Worm (Caenorhabditis elegans): ENCODE results near the gene M79.2.
A peak's percentile ranks its signal among the peaks of the same experiment; 100 is the strongest.

Gene M79.2

ce11 chrX:10596420-10596907, 32.1 kb downstream of the M79.2 start (continued):
- TF ChIP-seq rnt-1 (tag; optimal IDR thresholded peaks at IDR 0.05) (no peak), skn-1 (tag; optimal IDR thresholded peaks at IDR 0.05) (no peak), ces-1 (GFP tag; optimal IDR thresholded peaks at IDR 0.05) (no peak), alr-1 (tag; optimal IDR thresholded peaks at IDR 0.05; ENCODE audit: borderline replicate concordance) (no peak), F16B12.6 (tag; optimal IDR thresholded peaks at IDR 0.05) (no peak), tlp-1 (tag; optimal IDR thresholded peaks at IDR 0.05) (no peak), elt-2 (tag; optimal IDR thresholded peaks at IDR 0.05) (no peak), ceh-88 (GFP tag; IDR thresholded peaks at IDR 0.05) (no peak), ceh-8 (GFP tag; optimal IDR thresholded peaks at IDR 0.05) (no peak), nhr-237 (tag; optimal IDR thresholded peaks at IDR 0.05) (no peak), lin-13 (GFP tag; optimal IDR thresholded peaks at IDR 0.05) (no peak), nhr-11 (tag; optimal IDR thresholded peaks at IDR 0.05) (no peak), unc-86 (tag; optimal IDR thresholded peaks at IDR 0.05) (no peak), nhr-90 (tag; optimal IDR thresholded peaks at IDR 0.05; ENCODE audit: poor library complexity) (no peak), mdl-1 (tag; optimal IDR thresholded peaks at IDR 0.05) (no peak), nhr-19 (GFP tag; conservative IDR thresholded peaks at IDR 0.05) (no peak), fkh-4 (tag; optimal IDR thresholded peaks at IDR 0.05; ENCODE audit: borderline replicate concordance) (no peak), nhr-47 (tag; optimal IDR thresholded peaks at IDR 0.05) (no peak), lsy-2 (tag; optimal IDR thresholded peaks at IDR 0.05) (no peak), tbx-2 (tag; optimal IDR thresholded peaks at IDR 0.05) (peak; percentile 14), unc-62 (GFP tag; optimal IDR thresholded peaks at IDR 0.05) (no peak), ztf-11 (tag; optimal IDR thresholded peaks at IDR 0.05) (no peak), nhr-85 (tag) (peak; percentile 80), mab-9 (GFP tag; IDR thresholded peaks at IDR 0.05) (0 out of 2 replicates have a peak, but pooled peaks have one; percentile 31), nhr-84 (tag; optimal IDR thresholded peaks at IDR 0.05) (no peak), lin-39 (tag; optimal IDR thresholded peaks at IDR 0.05) (no peak), Y116A8C.19 (tag; optimal IDR thresholded peaks at IDR 0.05; ENCODE audit: borderline replicate concordance) (no peak), C16A3.4 (tag; optimal IDR thresholded peaks at IDR 0.05) (no peak), grh-1 (GFP tag; IDR thresholded peaks at IDR 0.05) (no peak), xbp-1 (tag; optimal IDR thresholded peaks at IDR 0.05) (peak; percentile 6)

- TF ChIP-seq rnt-1 (tag; optimal IDR thresholded peaks at IDR 0.05) (peak; percentile 6), ama-1 (optimal IDR thresholded peaks at IDR 0.05) (no peak), zip-4 (GFP tag; optimal IDR thresholded peaks at IDR 0.05) (no peak), sup-37 (GFP tag; optimal IDR thresholded peaks at IDR 0.05) (no peak), nhr-47 (tag; optimal IDR thresholded peaks at IDR 0.05) (no peak), unc-130 (tag; optimal IDR thresholded peaks at IDR 0.05) (no peak), pqm-1 (tag; optimal IDR thresholded peaks at IDR 0.05) (no peak), mdl-1 (tag; optimal IDR thresholded peaks at IDR 0.05) (no peak), ztf-4 (tag; optimal IDR thresholded peaks at IDR 0.05) (no peak), mef-2 (tag; optimal IDR thresholded peaks at IDR 0.05) (no peak), efl-3 (GFP tag; optimal IDR thresholded peaks at IDR 0.05) (no peak), fkh-8 (tag; optimal IDR thresholded peaks at IDR 0.05) (no peak), lin-35 (GFP tag; optimal IDR thresholded peaks at IDR 0.05) (no peak), ceh-63 (GFP tag; optimal IDR thresholded peaks at IDR 0.05) (no peak), unc-30 (tag; optimal IDR thresholded peaks at IDR 0.05) (no peak), ceh-88 (GFP tag; IDR thresholded peaks at IDR 0.05) (no peak), efl-1 (optimal IDR thresholded peaks at IDR 0.05) (no peak), efl-1 (GFP tag; optimal IDR thresholded peaks at IDR 0.05 in 1 of 2) (no peak), dpl-1 (GFP tag; optimal IDR thresholded peaks at IDR 0.05) (no peak), grh-1 (GFP tag; IDR thresholded peaks at IDR 0.05) (no peak), ets-5 (GFP tag; IDR thresholded peaks at IDR 0.05) (no peak), irx-1 (tag; optimal IDR thresholded peaks at IDR 0.05) (no peak), elt-3 (tag; optimal IDR thresholded peaks at IDR 0.05) (no peak), F16B12.6 (tag; optimal IDR thresholded peaks at IDR 0.05) (no peak), pag-3 (tag; optimal IDR thresholded peaks at IDR 0.05; ENCODE audit: borderline replicate concordance, insufficient read depth) (no peak), elt-2 (tag; optimal IDR thresholded peaks at IDR 0.05) (no peak), skn-1 (tag; optimal IDR thresholded peaks at IDR 0.05) (no peak), swsn-7 (tag; optimal IDR thresholded peaks at IDR 0.05) (no peak), Y116A8C.19 (tag; optimal IDR thresholded peaks at IDR 0.05; ENCODE audit: borderline replicate concordance) (no peak), ceh-8 (GFP tag; optimal IDR thresholded peaks at IDR 0.05) (no peak), nhr-77 (tag; optimal IDR thresholded peaks at IDR 0.05) (no peak)
Measured at ce11 chrX:10594701-10595421, 33.7 kb downstream of the M79.2 start.
